Fruit fly (Drosophila melanogaster): Measurements from ENCODE around the gene CG11722.

DNA sequence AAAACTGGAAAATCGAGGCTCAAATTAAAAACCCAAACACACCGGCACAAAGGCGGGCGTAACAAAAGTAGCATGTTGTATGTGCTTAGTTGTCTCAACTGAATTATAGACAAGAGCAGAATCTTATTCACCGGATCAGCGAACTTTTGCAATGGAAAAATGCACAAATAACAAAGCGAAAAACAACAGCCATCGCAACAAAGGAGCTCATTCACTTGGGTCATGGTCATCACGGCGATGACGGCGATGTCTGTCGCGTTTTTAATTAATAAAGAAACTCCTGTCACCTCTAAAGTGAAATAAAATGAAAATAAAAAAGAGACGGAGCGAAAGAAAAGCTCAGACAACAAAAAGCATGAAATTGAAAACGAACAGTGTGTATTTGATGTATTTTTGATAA, 6.2 kb downstream of the CG11722 start:
- TF ChIP-seq CG4496 (GFP tag; IDR thresholded peaks at IDR 0.05): no peak
- TF ChIP-seq CG13204 (GFP tag; optimal IDR thresholded peaks at IDR 0.05): no peak
- TF ChIP-seq CG9948 (tag; optimal IDR thresholded peaks at IDR 0.05): no peak
- TF ChIP-seq CG12605 (GFP tag; IDR thresholded peaks at IDR 0.05): no peak
- no peak for TF ChIP-seq D1 (tag; optimal IDR thresholded peaks at IDR 0.05)
- no peak for TF ChIP-seq CG34367 (tag; optimal IDR thresholded peaks at IDR 0.05)
- TF ChIP-seq EcR (GFP tag; optimal IDR thresholded peaks at IDR 0.05): peak; percentile 92
- no peak for TF ChIP-seq CG8159 (tag; optimal IDR thresholded peaks at IDR 0.05)
- TF ChIP-seq CG8301 (tag; optimal IDR thresholded peaks at IDR 0.05): no peak
- TF ChIP-seq rn (GFP tag; IDR thresholded peaks at IDR 0.05): no peak
- no peak for TF ChIP-seq Ets98B (GFP tag; IDR thresholded peaks at IDR 0.05)
- no peak for TF ChIP-seq CG17806 (tag; optimal IDR thresholded peaks at IDR 0.05)
